Worm (Caenorhabditis elegans): ENCODE measurements around the gene mcm-6.
A peak's percentile ranks its signal among the peaks of the same experiment; 100 is the strongest.

Gene mcm-6

ce11 chrIII:9782011-9782436, 12.1 kb upstream of the mcm-6 start, which contains the start of gene vha-2 (continued):
- TF ChIP-seq unc-62 (GFP tag; optimal IDR thresholded peaks at IDR 0.05 in 1 of 2): peak in 1 of 2 experiments; percentile 91
- no peak for TF ChIP-seq unc-62 (tag; optimal IDR thresholded peaks at IDR 0.05)
- no peak for TF ChIP-seq Y75B8A.6 (GFP tag; IDR thresholded peaks at IDR 0.05)
- TF ChIP-seq spr-1 (tag; optimal IDR thresholded peaks at IDR 0.05): peak; percentile 39
- no peak for TF ChIP-seq zfp-2 (tag; optimal IDR thresholded peaks at IDR 0.05)
- TF ChIP-seq dmd-6 (GFP tag; IDR thresholded peaks at IDR 0.05): no peak
- TF ChIP-seq lin-38 (GFP tag; IDR thresholded peaks at IDR 0.05): peak; percentile 77
- TF ChIP-seq madf-5 (GFP tag; IDR thresholded peaks at IDR 0.05): 0 out of 4 replicates have a peak, but pooled peaks of 1 of the 2 experiments have one; percentile 34
- no peak for TF ChIP-seq unc-130 (GFP tag; optimal IDR thresholded peaks at IDR 0.05)
- TF ChIP-seq nhr-25 (tag; optimal IDR thresholded peaks at IDR 0.05; ENCODE audit: borderline replicate concordance, insufficient read depth): no peak
- no peak for TF ChIP-seq ceh-20 (GFP tag; IDR thresholded peaks at IDR 0.05)
- TF ChIP-seq rbr-2 (tag; optimal IDR thresholded peaks at IDR 0.05): no peak
- no peak for TF ChIP-seq skn-1 (tag; optimal IDR thresholded peaks at IDR 0.05)
- no peak for TF ChIP-seq F44E2.7 (GFP tag; IDR thresholded peaks at IDR 0.05)
- no peak for TF ChIP-seq vab-7 (GFP tag; IDR thresholded peaks at IDR 0.05)
- peak; percentile 90 for TF ChIP-seq ama-1 (optimal IDR thresholded peaks at IDR 0.05)
- no peak for TF ChIP-seq nhr-11 (tag; optimal IDR thresholded peaks at IDR 0.05)
- peak; percentile 12 for TF ChIP-seq nhr-102 (tag; optimal IDR thresholded peaks at IDR 0.05)
- no peak for TF ChIP-seq F37D6.2 (tag; optimal IDR thresholded peaks at IDR 0.05)
- TF ChIP-seq lin-39 (tag; optimal IDR thresholded peaks at IDR 0.05): no peak
- TF ChIP-seq D1046.2 (GFP tag; IDR thresholded peaks at IDR 0.05): no peak
- TF ChIP-seq mep-1 (tag; optimal IDR thresholded peaks at IDR 0.05): peak; percentile 7
- no peak for TF ChIP-seq hlh-30 (tag; optimal IDR thresholded peaks at IDR 0.05; ENCODE audit: insufficient read depth)
- TF ChIP-seq zfp-3 (GFP tag; conservative IDR thresholded peaks at IDR 0.05): no peak; the same call in 1 of the 2 replicates
- no peak for TF ChIP-seq dpl-1 (GFP tag; optimal IDR thresholded peaks at IDR 0.05)
- TF ChIP-seq daf-19 (GFP tag; conservative IDR thresholded peaks at IDR 0.05): no peak
- peak in 1 of 2 experiments; percentile 9 for TF ChIP-seq daf-16 (GFP tag; optimal IDR thresholded peaks at IDR 0.05)
- TF ChIP-seq daf-16 (tag; optimal IDR thresholded peaks at IDR 0.05): peak; percentile 31
- no peak for TF ChIP-seq nhr-237 (tag; optimal IDR thresholded peaks at IDR 0.05)
- no peak for TF ChIP-seq lir-3 (tag; optimal IDR thresholded peaks at IDR 0.05)
- peak; percentile 61 for TF ChIP-seq lin-1 (GFP tag; IDR thresholded peaks at IDR 0.05)
- TF ChIP-seq egl-43 (GFP tag; IDR thresholded peaks at IDR 0.05): 0 out of 2 replicates have a peak, but pooled peaks have one; percentile 47
- no peak for TF ChIP-seq zag-1 (tag; optimal IDR thresholded peaks at IDR 0.05)
- peak; percentile 32 for TF ChIP-seq hlh-11 (tag; optimal IDR thresholded peaks at IDR 0.05)
- TF ChIP-seq madf-9 (GFP tag; conservative IDR thresholded peaks at IDR 0.05): peak; percentile 49; the same call in 1 of the 2 replicates
- no peak for TF ChIP-seq nhr-10 (tag; optimal IDR thresholded peaks at IDR 0.05)
- no peak for TF ChIP-seq spr-3 (GFP tag; optimal IDR thresholded peaks at IDR 0.05)
- TF ChIP-seq snpc-1.2 (GFP tag; IDR thresholded peaks at IDR 0.05): no peak
- no peak; the same call in 1 of the 2 replicates for TF ChIP-seq T26A8.4 (GFP tag; IDR thresholded peaks at IDR 0.05)
- TF ChIP-seq php-3 (GFP tag; IDR thresholded peaks at IDR 0.05): no peak
- TF ChIP-seq set-16 (GFP tag; IDR thresholded peaks at IDR 0.05): peak; percentile 23; the same call in 1 of the 2 replicates
- TF ChIP-seq nhr-48 (tag; optimal IDR thresholded peaks at IDR 0.05): peak; percentile 10
- TF ChIP-seq daf-8 (GFP tag; IDR thresholded peaks at IDR 0.05): 0 out of 2 replicates have a peak, but pooled peaks have one; percentile 10
- no peak for TF ChIP-seq dmd-9 (GFP tag; IDR thresholded peaks at IDR 0.05)
- TF ChIP-seq nhr-6 (tag; optimal IDR thresholded peaks at IDR 0.05): no peak
- no peak for TF ChIP-seq egl-27 (tag; optimal IDR thresholded peaks at IDR 0.05)
- TF ChIP-seq nhr-41 (GFP tag; IDR thresholded peaks at IDR 0.05): no peak
- peak; percentile 32 for TF ChIP-seq mes-2 (tag; optimal IDR thresholded peaks at IDR 0.05; ENCODE audit: poor library complexity, severe bottlenecking)
- TF ChIP-seq hif-1 (tag; optimal IDR thresholded peaks at IDR 0.05): no peak
- no peak for TF ChIP-seq ceh-82 (tag; optimal IDR thresholded peaks at IDR 0.05)
- no peak for TF ChIP-seq sdz-12 (GFP tag; optimal IDR thresholded peaks at IDR 0.05)
- TF ChIP-seq ceh-28 (tag; optimal IDR thresholded peaks at IDR 0.05): no peak
